Worm (Caenorhabditis elegans): ENCODE data around the gene F40G9.6.

DNA sequence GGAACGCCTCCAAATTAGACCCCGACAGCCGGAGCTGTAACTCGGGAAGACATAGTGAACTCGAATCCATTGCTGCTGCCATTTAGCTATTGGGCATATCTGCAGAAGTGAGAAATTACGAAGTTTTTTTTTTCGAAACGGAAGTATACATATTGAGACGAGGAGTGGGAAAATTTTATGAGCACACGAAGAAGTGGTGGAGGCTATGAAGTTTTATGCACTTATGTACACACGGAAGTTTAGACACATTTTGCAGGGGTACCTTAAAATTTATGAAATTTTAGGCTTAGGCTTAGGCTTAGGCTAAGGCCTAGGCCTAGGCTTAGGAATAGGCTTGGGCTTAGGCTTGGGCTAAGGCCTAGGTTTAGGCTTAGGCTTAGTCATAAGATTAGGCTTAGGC is 27.7 kb downstream of the F40G9.6 start, which contains the start of gene W10C4.1:
- TF ChIP-seq elt-3 (tag; optimal IDR thresholded peaks at IDR 0.05) (no peak), unc-62 (GFP tag; optimal IDR thresholded peaks at IDR 0.05) (no peak), nhr-12 (tag; optimal IDR thresholded peaks at IDR 0.05) (no peak), lin-13 (tag; optimal IDR thresholded peaks at IDR 0.05) (no peak), nhr-237 (tag; optimal IDR thresholded peaks at IDR 0.05) (no peak), nhr-28 (tag; optimal IDR thresholded peaks at IDR 0.05) (no peak), blmp-1 (tag; optimal IDR thresholded peaks at IDR 0.05) (no peak), ham-2 (GFP tag; optimal IDR thresholded peaks at IDR 0.05) (no peak), nhr-2 (tag; optimal IDR thresholded peaks at IDR 0.05) (no peak), flh-1 (GFP tag; optimal IDR thresholded peaks at IDR 0.05) (no peak), sem-2 (GFP tag; optimal IDR thresholded peaks at IDR 0.05) (no peak), mls-2 (tag; optimal IDR thresholded peaks at IDR 0.05) (no peak), ceh-43 (GFP tag; optimal IDR thresholded peaks at IDR 0.05) (no peak), nhr-76 (tag; optimal IDR thresholded peaks at IDR 0.05) (no peak)
